Worm (Caenorhabditis elegans) whole organism, L4 larva: Measurements from ENCODE around the gene fbxb-81.

ENCODE experiments used
- F26F4.8 ChIP-seq: fragments of 200-800 bp; sonication (Bioruptor generic); conservative IDR thresholded peaks from 2 replicates; pipeline ENCODE4 v1.3.6; 2022; ENCODE audit warnings: missing genetic modification characterization, missing compliant biosample characterization
- F37D6.2 ChIP-seq: sonication (generic microtip); optimal IDR thresholded peaks from 2 replicates; lab custom pipeline; 2016; ENCODE audit warnings: mild to moderate bottlenecking, missing genetic modification characterization, missing compliant biosample characterization
- F49E8.2 ChIP-seq: sonication (generic microtip); optimal IDR thresholded peaks from 2 replicates; lab custom pipeline; 2016; ENCODE audit warnings: missing compliant biosample characterization, mild to moderate bottlenecking, missing genetic modification characterization, borderline replicate concordance
- R02D3.7 ChIP-seq: fragments of 150-350 bp; sonication (generic microtip); optimal IDR thresholded peaks from 3 replicates; lab custom pipeline; 2014; ENCODE audit warnings: missing biosample characterization, missing genetic modification characterization
- T20F7.1 ChIP-seq: fragments of 200-800 bp; sonication (Bioruptor generic); optimal IDR thresholded peaks from 2 replicates; lab custom pipeline; 2018; ENCODE audit warnings: mild to moderate bottlenecking, missing genetic modification characterization, missing compliant biosample characterization
- ZK337.2 ChIP-seq: fragments of 200-800 bp; sonication (Bioruptor generic); IDR thresholded peaks from 2 replicates; pipeline ENCODE4 v1.3.6; 2022; ENCODE audit warnings: missing genetic modification reagents, missing genetic modification characterization, missing compliant biosample characterization
- ZK546.5 ChIP-seq, 2 experiments: sonication (generic microtip); optimal IDR thresholded peaks; 2 replicates each; lab custom pipeline; 2017; ENCODE audit warnings: missing biosample characterization in 2 of 2, missing genetic modification characterization in 2 of 2
- aha-1 ChIP-seq: fragments of 150-350 bp; peaks from one replicate; lab custom pipeline; 2014; ENCODE audit warnings: missing biosample characterization, missing genetic modification characterization
- aly-2 ChIP-seq: sonication (generic microtip); optimal IDR thresholded peaks from 2 replicates; lab custom pipeline; 2018; ENCODE audit warnings: missing biosample characterization, missing genetic modification characterization
- ceh-20 ChIP-seq: fragments of 200-800 bp; sonication (Bioruptor generic); IDR thresholded peaks from 2 replicates; pipeline ENCODE4 v1.3.6; 2022; ENCODE audit warnings: missing genetic modification reagents, missing genetic modification characterization, missing compliant biosample characterization
- ceh-82 ChIP-seq: sonication (generic microtip); optimal IDR thresholded peaks from 2 replicates; lab custom pipeline; 2017; ENCODE audit warnings: missing biosample characterization, missing genetic modification characterization
- daf-12 ChIP-seq: fragments of 150-350 bp; optimal IDR thresholded peaks from 2 replicates; lab custom pipeline; 2014; ENCODE audit warnings: missing biosample characterization, missing genetic modification reagents, missing genetic modification characterization
- egl-43 ChIP-seq: fragments of 200-800 bp; sonication (Bioruptor generic); IDR thresholded peaks from 2 replicates; pipeline ENCODE4 v1.3.6; 2022; ENCODE audit warnings: missing genetic modification reagents, missing genetic modification characterization, missing compliant biosample characterization
- fos-1 ChIP-seq: fragments of 150-350 bp; optimal IDR thresholded peaks from 2 replicates; lab custom pipeline; 2014; ENCODE audit warnings: missing biosample characterization, missing genetic modification characterization
- gei-8 ChIP-seq: fragments of 200-800 bp; sonication (Bioruptor generic); optimal IDR thresholded peaks from 2 replicates; lab custom pipeline; 2018; ENCODE audit warnings: mild to moderate bottlenecking, missing genetic modification characterization, missing compliant biosample characterization
- hlh-11 ChIP-seq: fragments of 200-800 bp; sonication (Bioruptor generic); optimal IDR thresholded peaks from 2 replicates; lab custom pipeline; 2018; ENCODE audit warnings: mild to moderate bottlenecking, missing genetic modification characterization, missing compliant biosample characterization
- lin-1 ChIP-seq: fragments of 200-800 bp; sonication (Bioruptor generic); IDR thresholded peaks from 2 replicates; pipeline ENCODE4 v1.3.6; 2022; ENCODE audit warnings: missing genetic modification reagents, missing genetic modification characterization, missing compliant biosample characterization
- lin-29 ChIP-seq: fragments of 200-800 bp; sonication (Bioruptor generic); IDR thresholded peaks from 2 replicates; pipeline ENCODE4 v1.3.6; 2022; ENCODE audit warnings: missing genetic modification reagents, missing genetic modification characterization, missing compliant biosample characterization
- lin-38 ChIP-seq: fragments of 200-800 bp; sonication (Bioruptor generic); IDR thresholded peaks from 2 replicates; pipeline ENCODE4 v1.3.6; 2022; ENCODE audit warnings: missing genetic modification reagents, missing genetic modification characterization, missing compliant biosample characterization
- lir-3 ChIP-seq: sonication (generic microtip); optimal IDR thresholded peaks from 2 replicates; lab custom pipeline; 2016; ENCODE audit warnings: mild to moderate bottlenecking, missing genetic modification characterization, missing compliant biosample characterization
- lsy-2 ChIP-seq, 2 experiments: fragments of 150-350 bp in 1 of 2; sonication (generic microtip) in 1 of 2; optimal IDR thresholded peaks; 2 replicates each; lab custom pipeline; 2014 to 2017; ENCODE audit warnings: missing biosample characterization in 2 of 2, missing genetic modification characterization in 2 of 2
- mxl-2 ChIP-seq: fragments of 200-800 bp; sonication (Bioruptor generic); conservative IDR thresholded peaks from 2 replicates; pipeline ENCODE4 v1.3.6; 2022; ENCODE audit warnings: missing genetic modification reagents, missing genetic modification characterization, missing compliant biosample characterization
- nhr-25 ChIP-seq: sonication (generic microtip); optimal IDR thresholded peaks from 2 replicates; lab custom pipeline; 2017; ENCODE audit warnings: missing genetic modification characterization, mild to moderate bottlenecking, missing compliant biosample characterization, antibody characterized with exemption, moderate library complexity, borderline replicate concordance; ENCODE audit not compliant: insufficient read depth
- nhr-28 ChIP-seq: fragments of 150-350 bp; optimal IDR thresholded peaks from 2 replicates; lab custom pipeline; 2014; ENCODE audit warnings: missing biosample characterization, missing genetic modification characterization
- nhr-41 ChIP-seq: fragments of 200-800 bp; sonication (Bioruptor generic); IDR thresholded peaks from 2 replicates; pipeline ENCODE4 v1.3.6; 2022; ENCODE audit warnings: missing genetic modification reagents, missing genetic modification characterization, missing compliant biosample characterization
- nhr-77 ChIP-seq: fragments of 150-350 bp; optimal IDR thresholded peaks from 2 replicates; lab custom pipeline; 2014; ENCODE audit warnings: missing biosample characterization, missing genetic modification characterization
- php-3 ChIP-seq: fragments of 200-800 bp; sonication (Bioruptor generic); IDR thresholded peaks from 2 replicates; pipeline ENCODE4 v1.3.6; 2022; ENCODE audit warnings: missing genetic modification reagents, missing genetic modification characterization, missing compliant biosample characterization
- snpc-1.2 ChIP-seq: fragments of 200-800 bp; sonication (Bioruptor generic); IDR thresholded peaks from 2 replicates; pipeline ENCODE4 v1.3.6; 2022; ENCODE audit warnings: missing genetic modification reagents, missing genetic modification characterization, missing compliant biosample characterization
- tag-97 ChIP-seq: fragments of 200-800 bp; sonication (Bioruptor generic); IDR thresholded peaks from 2 replicates; pipeline ENCODE4 v1.3.6; 2022; ENCODE audit warnings: missing genetic modification characterization, missing compliant biosample characterization
- vab-7 ChIP-seq: fragments of 200-800 bp; sonication (Bioruptor generic); IDR thresholded peaks from 2 replicates; pipeline ENCODE4 v1.3.6; 2022; ENCODE audit warnings: missing genetic modification reagents, missing genetic modification characterization, missing compliant biosample characterization
- zfp-2 ChIP-seq: sonication (generic microtip); optimal IDR thresholded peaks from 2 replicates; lab custom pipeline; 2016; ENCODE audit warnings: mild to moderate bottlenecking, missing genetic modification characterization, missing compliant biosample characterization
- zip-11 ChIP-seq: fragments of 200-800 bp; sonication (Bioruptor generic); IDR thresholded peaks from 2 replicates; pipeline ENCODE4 v1.3.6; 2022; ENCODE audit warnings: missing genetic modification characterization, missing compliant biosample characterization

The fbxb-81 gene

DNA sequence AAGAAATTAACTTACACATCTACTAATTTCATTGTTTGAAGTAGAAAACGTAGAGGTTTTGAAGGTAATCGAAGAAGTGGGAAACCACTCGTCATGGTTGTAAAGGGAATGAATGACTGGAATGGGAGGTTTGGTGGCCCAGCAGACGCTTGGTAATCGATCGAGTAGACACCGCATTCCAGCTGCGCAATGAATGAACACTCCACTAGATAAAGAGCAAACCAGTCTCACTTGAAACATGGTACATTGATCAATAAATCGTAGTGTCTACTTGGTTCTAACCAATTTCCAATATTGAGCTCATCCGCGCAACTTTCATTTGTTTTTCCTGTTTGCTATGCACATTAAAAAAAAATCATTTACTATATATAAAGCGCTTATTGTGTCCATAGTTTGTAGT lies 5.4 kb upstream of the fbxb-81 start, which contains the start of gene fbxb-84:
Gene fbxb-84 (minus strand): TSS at position 101 of the 400 bp plus-strand sequence.
- TF ChIP-seq R02D3.7 (tag; lab: Kevin White, UChicago) = no peak

DNA sequence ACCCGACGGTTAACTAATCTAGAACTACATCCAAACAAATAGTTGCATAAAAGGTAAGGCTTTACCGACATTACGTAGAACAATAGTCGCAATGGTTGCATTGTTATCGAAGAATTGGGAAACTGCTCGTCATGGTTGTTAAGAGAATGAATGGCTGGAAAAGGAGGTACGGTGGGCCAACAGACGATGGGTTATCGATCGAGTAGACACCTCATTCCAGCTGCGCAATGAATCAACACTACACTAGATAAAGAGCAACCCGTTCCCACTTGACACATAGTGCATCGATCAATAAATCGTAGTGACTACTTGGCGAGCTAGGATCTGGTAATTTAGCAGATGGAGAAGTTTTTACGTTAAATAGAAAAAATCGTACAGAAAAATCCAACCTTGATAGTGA lies 4.1 kb upstream of the fbxb-81 start, which contains the start of the genes T17A3.12 and fbxb-83:
Gene T17A3.12 (minus strand): TSS at position 101 of the 400 bp plus-strand sequence.
Gene fbxb-83 (minus strand): TSS at position 134 of the 400 bp plus-strand sequence.
- no peak for TF ChIP-seq T20F7.1 (GFP tag; lab: Kevin White, UChicago)
- no peak for TF ChIP-seq hlh-11 (tag; lab: Kevin White, UChicago)
- no peak for TF ChIP-seq tag-97 (GFP tag; lab: Robert Waterston, UW)
- TF ChIP-seq vab-7 (GFP tag; lab: Robert Waterston, UW) = no peak
- TF ChIP-seq lin-1 (GFP tag; lab: Robert Waterston, UW) = no peak
- TF ChIP-seq nhr-28 (tag; lab: Kevin White, UChicago) = no peak
- TF ChIP-seq ceh-82 = no peak
- TF ChIP-seq daf-12 (tag; lab: Kevin White, UChicago) = no peak
- no peak for TF ChIP-seq F26F4.8 (GFP tag; lab: Robert Waterston, UW)
- TF ChIP-seq mxl-2 (GFP tag; lab: Robert Waterston, UW) = no peak
- TF ChIP-seq nhr-41 = no peak
- no peak for TF ChIP-seq nhr-25
- TF ChIP-seq lin-38 (GFP tag; lab: Robert Waterston, UW) = no peak
- no peak for TF ChIP-seq F49E8.2
- TF ChIP-seq ZK546.5 (tag; optimal IDR thresholded peaks at IDR 0.05; lab: Kevin White, UChicago) = no peak
- TF ChIP-seq, all 104 proteins: peak for 0

DNA sequence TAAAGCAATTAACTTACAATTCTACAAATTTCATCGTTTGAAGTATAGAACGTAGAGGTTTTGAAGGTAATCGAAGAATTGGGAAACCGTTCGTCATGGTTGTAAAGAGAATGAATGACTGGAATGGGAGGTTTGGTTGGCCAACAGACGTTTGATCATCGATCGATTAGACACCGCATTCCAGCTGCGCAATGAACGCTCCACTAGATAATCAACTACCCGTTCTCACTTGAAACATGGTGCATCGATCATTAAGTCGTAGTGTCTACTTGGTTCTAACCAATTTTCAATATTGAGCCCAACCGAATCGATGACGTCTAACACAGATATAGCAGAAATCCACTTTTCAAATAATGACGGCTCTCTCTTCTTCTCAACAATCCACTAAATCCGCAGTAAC lies 2.1 kb upstream of the fbxb-81 start, which contains the start of gene fbxb-82:
Gene fbxb-82 (minus strand): TSS at position 101 of the 400 bp plus-strand sequence.
- TF ChIP-seq ZK546.5 (tag; optimal IDR thresholded peaks at IDR 0.05; lab: Kevin White, UChicago) (no peak), zip-11 (GFP tag; lab: Robert Waterston, UW) (no peak)
- TF ChIP-seq, all 104 proteins: peak for 0

DNA sequence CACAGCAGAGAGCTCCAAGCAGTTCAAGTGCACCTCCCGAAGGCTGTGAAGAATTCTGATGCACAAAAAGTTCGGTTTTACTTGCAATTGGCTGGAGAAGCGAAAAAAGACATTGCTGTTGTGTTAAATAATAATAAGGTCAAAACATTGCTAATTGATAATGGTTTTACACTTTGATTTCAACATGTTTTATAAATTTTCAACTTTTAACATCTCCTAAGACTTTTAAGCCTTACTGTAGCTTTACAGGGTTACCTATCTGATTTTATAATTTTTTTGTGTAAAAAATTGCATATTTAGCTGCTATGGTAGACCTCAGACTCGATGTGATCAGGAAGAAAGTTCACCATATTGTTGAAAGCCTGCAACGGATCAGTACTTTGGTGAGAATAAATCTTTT lies 6.8 kb downstream of the fbxb-81 start, which contains the start of gene pals-25:
Gene pals-25 (plus strand): TSS at position 301 of the 400 bp plus-strand sequence.
- no peak for TF ChIP-seq lin-29

DNA sequence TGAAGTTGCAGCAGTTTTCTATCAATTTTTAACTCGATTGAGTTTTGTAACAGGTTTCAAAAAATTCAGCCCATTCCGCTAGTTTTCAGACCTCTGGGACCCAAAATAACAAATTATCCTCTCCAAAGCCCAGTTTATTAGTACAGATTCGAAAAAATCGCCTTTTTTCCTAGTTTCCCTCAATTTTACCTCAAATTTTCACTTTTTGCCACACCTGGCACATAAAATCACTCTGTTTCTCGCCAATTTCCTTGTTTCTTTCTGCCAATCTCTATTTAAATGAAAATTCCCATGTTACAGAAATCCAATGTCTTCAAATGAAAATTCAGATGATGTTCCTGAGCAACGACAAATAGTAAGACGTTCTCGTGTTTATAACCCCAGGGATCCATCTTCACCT lies 8.9 kb downstream of the fbxb-81 start, which contains the start of gene pals-22:
Gene pals-22 (plus strand): TSS at position 301 of the 400 bp plus-strand sequence.
- TF ChIP-seq nhr-77 (tag; lab: Kevin White, UChicago) (no peak), lsy-2 (tag; optimal IDR thresholded peaks at IDR 0.05; lab: Kevin White, UChicago) (no peak), fos-1 (tag; lab: Kevin White, UChicago) (no peak), aha-1 (tag; lab: Kevin White, UChicago) (no peak), php-3 (no peak), ZK337.2 (no peak), daf-12 (tag; lab: Kevin White, UChicago) (no peak), egl-43 (GFP tag; lab: Robert Waterston, UW) (no peak), lir-3 (tag; lab: Kevin White, UChicago) (no peak), zfp-2 (tag; lab: Kevin White, UChicago) (no peak), F49E8.2 (no peak), aly-2 (tag; lab: Kevin White, UChicago) (no peak), F37D6.2 (tag; lab: Kevin White, UChicago) (no peak), gei-8 (GFP tag; lab: Kevin White, UChicago) (no peak), snpc-1.2 (GFP tag; lab: Robert Waterston, UW) (no peak), ceh-20 (GFP tag; lab: Robert Waterston, UW) (no peak)
